Fruit fly (Drosophila melanogaster): Measurements from ENCODE around the gene CG10589.

DNA sequence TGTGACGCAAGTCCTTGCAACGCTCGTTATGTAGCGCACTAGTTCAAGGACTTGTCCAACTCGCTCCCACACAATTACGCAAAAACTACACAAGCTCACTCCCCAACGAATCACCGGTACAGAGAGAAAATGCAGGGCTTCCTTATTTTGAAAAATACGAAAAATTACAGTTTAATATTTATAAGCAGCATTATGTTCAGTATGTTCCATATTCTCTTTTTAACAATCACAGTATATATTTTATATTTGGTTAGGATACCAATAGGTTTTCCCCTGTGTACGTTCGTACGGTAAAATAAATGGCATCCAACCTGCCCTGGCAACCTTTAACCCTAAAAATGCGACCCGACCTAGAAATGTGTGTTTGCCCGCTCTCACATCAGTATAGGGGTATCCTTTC, 43.7 kb upstream of the CG10589 start:
- TF ChIP-seq Hr96 (GFP tag; optimal IDR thresholded peaks at IDR 0.05) = no peak
- TF ChIP-seq kay (GFP tag; ENCODE audit: borderline replicate concordance) = no peak
- no peak for TF ChIP-seq CG14711 (tag; optimal IDR thresholded peaks at IDR 0.05)
- no peak for TF ChIP-seq Clk (GFP tag; optimal IDR thresholded peaks at IDR 0.05)
